Worm (Caenorhabditis elegans): ENCODE results near the gene ugt-41.

DNA sequence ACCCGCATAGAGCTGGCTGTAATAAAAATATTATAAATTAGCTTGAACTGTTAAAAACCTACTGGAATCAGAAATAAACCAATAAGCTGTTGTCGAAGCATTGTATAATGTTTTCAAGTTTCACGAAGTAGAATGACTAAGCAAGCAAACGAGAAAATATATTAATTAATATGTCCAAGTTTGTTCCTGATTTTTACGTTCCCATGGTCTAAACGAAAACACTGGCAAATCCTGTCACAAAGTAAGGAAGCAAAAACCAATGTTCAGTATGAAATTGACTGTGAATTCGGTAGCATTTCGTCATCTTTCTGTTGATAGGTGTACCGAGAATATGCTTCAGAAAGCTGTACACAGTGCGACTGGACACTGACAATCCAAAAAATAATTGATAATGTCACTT lies 43.2 kb downstream of the ugt-41 start, which contains the start of gene srx-34:
- TF ChIP-seq tra-4 (tag; optimal IDR thresholded peaks at IDR 0.05) (no peak), hnd-1 (tag; optimal IDR thresholded peaks at IDR 0.05) (no peak), scrt-1 (GFP tag; IDR thresholded peaks at IDR 0.05) (no peak), ama-1 (optimal IDR thresholded peaks at IDR 0.05) (no peak), pes-1 (GFP tag; IDR thresholded peaks at IDR 0.05) (no peak)
